Worm (Caenorhabditis elegans): ENCODE data around the gene lbp-7.

Gene lbp-7

DNA sequence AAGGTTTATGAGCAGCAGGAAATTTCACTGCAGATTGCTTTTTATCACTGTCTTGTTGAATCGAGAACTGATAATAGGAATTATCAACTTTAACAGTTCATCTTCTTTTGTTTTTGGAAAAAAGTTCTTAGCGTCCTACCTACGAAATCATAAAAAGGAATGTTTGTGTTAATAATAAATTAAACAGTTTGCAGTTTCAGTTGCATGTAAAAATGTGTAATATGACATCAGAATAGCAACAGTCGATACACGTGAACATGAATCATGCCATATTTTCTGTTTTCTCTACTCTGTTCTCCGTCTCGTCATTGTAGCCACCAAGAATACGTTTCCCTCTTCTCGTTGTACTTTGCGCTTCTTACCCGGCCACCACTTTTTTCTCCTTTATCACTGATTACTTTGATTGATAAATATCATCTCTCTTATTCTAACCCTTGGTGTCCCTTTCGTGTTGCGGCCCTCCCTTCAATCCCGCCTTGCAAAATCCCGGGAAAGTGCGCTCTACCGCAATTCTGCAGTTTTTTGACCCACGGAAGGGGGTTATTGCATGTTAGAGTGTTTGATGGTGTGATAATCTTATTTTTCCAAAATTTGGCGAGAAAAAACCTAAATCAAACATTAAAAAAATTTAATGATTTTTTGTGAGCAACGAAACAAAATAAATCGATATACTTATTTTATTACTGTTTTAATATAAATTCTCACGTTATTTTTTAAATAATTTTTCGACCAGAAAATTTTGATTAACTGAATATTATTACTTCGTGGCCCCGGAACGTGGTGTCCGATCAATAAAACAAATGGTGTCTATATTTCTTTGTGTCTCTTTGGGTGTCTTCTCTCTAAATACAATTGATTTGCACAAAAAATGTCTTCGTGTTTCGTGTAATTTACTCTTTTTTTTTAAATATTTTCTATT lies 13.4 kb downstream of the lbp-7 start, which contains the start of gene sptl-3:
Gene sptl-3, plus strand, starts transcription at position 869 of the 919 bp plus-strand sequence.
- TF ChIP-seq ceh-48 (tag; optimal IDR thresholded peaks at IDR 0.05) (no peak), ceh-19 (GFP tag; optimal IDR thresholded peaks at IDR 0.05) (no peak), tbx-7 (tag; optimal IDR thresholded peaks at IDR 0.05) (no peak), ama-1 (optimal IDR thresholded peaks at IDR 0.05) (no peak), unc-86 (tag; optimal IDR thresholded peaks at IDR 0.05) (no peak), hlh-6 (tag; optimal IDR thresholded peaks at IDR 0.05) (no peak), hlh-15 (tag; optimal IDR thresholded peaks at IDR 0.05) (no peak), K09A11.1 (tag; optimal IDR thresholded peaks at IDR 0.05; ENCODE audit: insufficient read depth) (no peak), unc-55 (GFP tag; optimal IDR thresholded peaks at IDR 0.05) (no peak), lin-11 (tag; optimal IDR thresholded peaks at IDR 0.05) (no peak), mec-3 (tag; optimal IDR thresholded peaks at IDR 0.05; ENCODE audit: borderline replicate concordance) (no peak), C38D4.7 (GFP tag; optimal IDR thresholded peaks at IDR 0.05) (no peak), hlh-8 (tag; optimal IDR thresholded peaks at IDR 0.05) (no peak), tbx-2 (tag; optimal IDR thresholded peaks at IDR 0.05) (peak; percentile 31), elt-2 (tag; optimal IDR thresholded peaks at IDR 0.05) (peak; percentile 46), pax-1 (tag; optimal IDR thresholded peaks at IDR 0.05) (no peak), fax-1 (tag; optimal IDR thresholded peaks at IDR 0.05) (no peak)

DNA sequence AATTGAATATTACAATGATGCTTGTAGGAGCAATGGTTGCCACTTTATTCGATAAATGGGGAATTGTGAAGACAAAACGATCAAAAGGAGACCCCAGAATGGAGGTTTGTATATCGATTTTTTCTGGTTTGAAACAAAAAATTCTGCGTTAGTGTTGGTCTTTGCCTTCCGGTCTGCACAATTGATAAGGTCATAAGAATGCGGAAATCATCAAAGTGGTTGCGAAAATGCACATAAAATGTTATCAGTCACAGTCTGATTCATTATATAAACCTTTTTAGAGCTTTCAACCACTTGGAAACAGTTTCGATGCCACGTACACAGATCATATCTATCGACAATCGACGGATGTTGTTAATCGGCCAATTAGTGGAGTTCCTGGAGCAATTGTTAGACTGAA lies 14.2 kb downstream of the lbp-7 start:
- TF ChIP-seq ceh-24 (tag; optimal IDR thresholded peaks at IDR 0.05), result no peak
- no peak for TF ChIP-seq ceh-31 (tag; optimal IDR thresholded peaks at IDR 0.05)
- peak; percentile 51 for TF ChIP-seq elt-2 (tag; optimal IDR thresholded peaks at IDR 0.05)
- TF ChIP-seq ceh-19 (GFP tag; optimal IDR thresholded peaks at IDR 0.05), result no peak

DNA sequence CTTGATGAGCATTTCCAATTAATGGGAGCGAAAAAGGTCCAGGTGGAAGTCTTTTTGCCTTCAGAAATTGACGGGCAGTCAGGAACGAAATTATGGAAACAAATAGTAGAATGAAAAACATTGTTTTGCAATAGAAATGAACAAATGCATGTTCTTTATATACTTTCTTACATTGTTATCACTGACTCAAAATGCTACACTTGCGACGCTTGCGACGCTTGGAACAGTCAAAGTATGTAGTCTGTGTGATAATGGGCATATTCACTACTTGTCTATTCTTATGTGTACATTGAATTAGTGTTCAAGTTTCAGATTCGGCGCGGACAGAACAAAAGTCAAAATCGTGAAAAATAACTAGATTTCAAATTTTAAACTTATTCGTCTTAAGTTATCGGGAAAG lies 19.0 kb downstream of the lbp-7 start, which contains the start of gene cyp-35C1:
Gene cyp-35C1, minus strand, starts transcription at position 132 of the 400 bp plus-strand sequence.
- TF ChIP-seq elt-2 (tag; optimal IDR thresholded peaks at IDR 0.05) (peak; percentile 22), hlh-13 (GFP tag; optimal IDR thresholded peaks at IDR 0.05) (no peak)

ce11 chrV:13899213-13899612 lies 19.9 kb downstream of the lbp-7 start, which contains the start of gene oac-3:
Gene oac-3, plus strand, starts transcription at chrV:13899513.
- no peak for TF ChIP-seq ttx-3 (tag; optimal IDR thresholded peaks at IDR 0.05)

DNA sequence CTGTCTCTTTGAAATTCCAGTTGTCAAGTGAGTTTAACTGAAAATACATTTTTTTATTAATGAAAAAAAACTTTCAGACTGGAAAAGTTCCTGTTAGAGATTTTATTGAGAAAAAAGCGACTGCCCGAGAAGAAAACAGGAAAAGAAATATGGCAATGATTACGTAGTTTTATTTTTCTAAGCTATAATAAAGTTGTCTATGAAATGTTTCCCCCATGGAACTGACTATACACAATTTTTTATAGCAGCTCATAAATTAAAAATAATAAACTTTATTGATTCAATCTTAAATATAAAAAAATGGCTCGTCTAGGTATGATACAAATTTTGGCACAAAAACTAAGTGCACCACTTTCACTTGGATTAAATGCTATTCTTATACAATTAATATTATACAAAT lies 23.1 kb downstream of the lbp-7 start, which contains the start of gene C06B3.1:
Gene C06B3.1, plus strand, starts transcription at position 301 of the 400 bp plus-strand sequence.
- no peak for TF ChIP-seq pha-4 (tag; optimal IDR thresholded peaks at IDR 0.05)

ce11 chrV:13904446-13904845 lies 25.1 kb downstream of the lbp-7 start, which contains the start of gene stdh-3:
Gene stdh-3, plus strand, starts transcription at chrV:13904611.
- TF ChIP-seq unc-86 (tag; optimal IDR thresholded peaks at IDR 0.05), result no peak
- TF ChIP-seq ref-2 (tag; optimal IDR thresholded peaks at IDR 0.05), result no peak
- no peak for TF ChIP-seq pros-1 (tag; optimal IDR thresholded peaks at IDR 0.05)
- TF ChIP-seq syd-9 (tag; optimal IDR thresholded peaks at IDR 0.05), result no peak
- TF ChIP-seq madf-2 (tag; optimal IDR thresholded peaks at IDR 0.05), result no peak
- no peak for TF ChIP-seq nfya-1 (tag; optimal IDR thresholded peaks at IDR 0.05)
- no peak for TF ChIP-seq unc-3 (GFP tag; conservative IDR thresholded peaks at IDR 0.05)
- TF ChIP-seq unc-3 (tag; optimal IDR thresholded peaks at IDR 0.05), result no peak
- TF ChIP-seq fkh-10 (GFP tag; optimal IDR thresholded peaks at IDR 0.05), result no peak
